Worm (Caenorhabditis elegans): ENCODE data around the gene mel-28.

Gene mel-28

DNA sequence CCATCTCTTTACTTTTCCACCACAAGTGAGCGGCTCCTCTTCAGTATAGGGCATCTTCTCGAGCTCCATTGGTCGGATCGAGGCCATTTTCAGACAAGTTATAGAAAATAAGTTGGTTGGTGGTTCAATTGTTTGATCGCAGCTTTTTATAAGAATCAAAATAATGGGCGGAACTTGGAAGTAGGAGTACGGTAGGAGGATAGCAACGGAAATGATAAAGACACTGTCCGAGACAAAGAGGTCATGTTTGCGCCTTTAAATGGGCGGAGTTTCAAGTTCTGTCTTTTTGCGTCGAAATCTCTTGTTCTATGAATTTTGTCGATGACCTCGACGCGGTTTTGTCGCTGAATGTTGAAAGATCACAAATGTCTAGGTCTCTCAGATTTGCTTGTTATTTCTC, 36.3 kb downstream of the mel-28 start, which contains the start of gene F26A1.8:
Gene F26A1.8 (minus strand): TSS at position 101 of the 400 bp plus-strand sequence.
- TF ChIP-seq elt-3 (tag; optimal IDR thresholded peaks at IDR 0.05): no peak
- no peak for TF ChIP-seq ceh-82 (tag; optimal IDR thresholded peaks at IDR 0.05)
- TF ChIP-seq mab-9 (GFP tag; IDR thresholded peaks at IDR 0.05): no peak
- TF ChIP-seq nhr-77 (tag; optimal IDR thresholded peaks at IDR 0.05): no peak
- no peak for TF ChIP-seq C16A3.4 (tag; optimal IDR thresholded peaks at IDR 0.05)

DNA sequence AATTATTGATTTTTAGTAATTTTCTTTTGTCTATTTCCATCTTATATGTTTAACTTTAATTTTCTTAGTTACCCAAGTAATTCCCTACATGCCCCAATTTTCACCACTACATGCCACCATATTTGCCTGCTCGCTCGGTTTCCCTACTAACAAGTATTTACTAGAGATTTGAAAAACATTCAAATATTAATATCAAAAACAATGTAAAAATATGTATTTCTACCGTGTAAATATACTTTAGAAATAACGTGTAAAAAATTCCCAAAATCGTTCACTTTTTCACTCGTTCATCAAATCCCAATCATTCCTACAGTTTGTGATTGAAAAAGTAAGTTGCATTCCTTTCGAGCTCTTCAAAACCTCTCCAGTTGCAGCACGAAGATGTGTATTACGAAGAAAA, 40.7 kb downstream of the mel-28 start, which contains the start of gene F26A1.3:
Gene F26A1.3 (plus strand): TSS at position 301 of the 400 bp plus-strand sequence.
- TF ChIP-seq Y116A8C.19 (tag; optimal IDR thresholded peaks at IDR 0.05; ENCODE audit: borderline replicate concordance) (no peak), C04F5.9 (tag; optimal IDR thresholded peaks at IDR 0.05) (no peak), nhr-11 (tag; optimal IDR thresholded peaks at IDR 0.05) (no peak), nhr-28 (tag; optimal IDR thresholded peaks at IDR 0.05) (no peak), mdl-1 (tag; optimal IDR thresholded peaks at IDR 0.05) (no peak), mef-2 (tag; optimal IDR thresholded peaks at IDR 0.05) (no peak), lin-39 (tag; optimal IDR thresholded peaks at IDR 0.05) (no peak), aha-1 (tag; optimal IDR thresholded peaks at IDR 0.05) (no peak), aly-2 (tag; optimal IDR thresholded peaks at IDR 0.05) (no peak), ztf-11 (tag; optimal IDR thresholded peaks at IDR 0.05) (no peak), nhr-76 (tag; optimal IDR thresholded peaks at IDR 0.05) (no peak), nhr-71 (tag; optimal IDR thresholded peaks at IDR 0.05) (no peak), nhr-20 (tag; optimal IDR thresholded peaks at IDR 0.05) (no peak), nhr-77 (tag; optimal IDR thresholded peaks at IDR 0.05) (no peak), nhr-237 (tag; optimal IDR thresholded peaks at IDR 0.05) (no peak), hlh-4 (tag; optimal IDR thresholded peaks at IDR 0.05) (no peak)

DNA sequence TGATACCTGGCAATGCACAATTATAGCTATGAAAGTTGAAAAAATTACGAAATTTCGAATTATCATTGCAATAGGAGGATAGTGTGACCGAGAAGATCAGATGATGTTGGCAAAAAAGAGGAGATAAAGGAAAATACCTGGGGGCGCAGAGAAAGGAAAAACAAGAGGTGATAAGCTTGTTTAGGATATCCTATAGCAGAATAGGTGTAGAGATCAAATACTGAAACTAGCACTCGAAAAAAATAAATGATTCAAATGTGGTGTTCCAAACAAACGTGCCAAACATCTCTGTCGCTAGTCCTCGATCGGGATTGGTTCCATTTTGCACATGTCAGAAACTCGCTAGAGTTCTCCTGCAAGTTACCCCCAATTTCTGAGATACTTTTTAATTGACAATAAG, 43.6 kb downstream of the mel-28 start, which contains the start of gene F26A1.9:
Gene F26A1.9 (minus strand): TSS at position 101 of the 400 bp plus-strand sequence.
- TF ChIP-seq nhr-77 (tag; optimal IDR thresholded peaks at IDR 0.05) (no peak), Y116A8C.19 (tag; optimal IDR thresholded peaks at IDR 0.05; ENCODE audit: borderline replicate concordance) (no peak), lin-39 (tag; optimal IDR thresholded peaks at IDR 0.05) (no peak), fkh-10 (GFP tag; optimal IDR thresholded peaks at IDR 0.05) (no peak), swsn-7 (tag; optimal IDR thresholded peaks at IDR 0.05) (no peak), C04F5.9 (tag; optimal IDR thresholded peaks at IDR 0.05) (no peak), sptf-1 (tag; optimal IDR thresholded peaks at IDR 0.05) (no peak)

DNA sequence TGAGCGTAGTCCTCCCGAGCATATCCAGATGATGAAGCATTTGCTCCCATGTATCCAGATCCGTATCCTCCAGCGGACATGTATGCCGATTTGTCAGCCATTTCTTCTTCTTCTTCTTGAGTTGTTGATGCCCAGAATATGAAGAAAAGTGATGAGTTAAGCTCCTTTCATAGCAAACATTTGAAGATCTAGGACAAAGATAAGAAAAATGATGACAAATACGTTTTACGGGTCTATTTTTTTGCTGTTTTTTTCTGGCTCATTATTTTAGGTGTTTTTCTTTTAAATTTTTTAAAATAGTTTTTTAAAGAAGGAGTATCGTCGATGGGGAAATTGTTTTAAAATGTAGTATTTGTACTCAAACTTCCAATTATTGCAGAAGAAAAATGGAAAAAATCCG, 44.3 kb downstream of the mel-28 start, which contains the start of gene nspd-9:
Gene nspd-9 (minus strand): TSS at position 101 of the 400 bp plus-strand sequence.
- TF ChIP-seq ztf-11 (tag; optimal IDR thresholded peaks at IDR 0.05) (no peak), lin-35 (GFP tag; optimal IDR thresholded peaks at IDR 0.05) (no peak), pag-3 (tag; optimal IDR thresholded peaks at IDR 0.05; ENCODE audit: borderline replicate concordance, insufficient read depth) (no peak), nhr-77 (tag; optimal IDR thresholded peaks at IDR 0.05) (no peak), alr-1 (tag; optimal IDR thresholded peaks at IDR 0.05; ENCODE audit: borderline replicate concordance) (no peak), nhr-76 (tag; optimal IDR thresholded peaks at IDR 0.05) (no peak), jun-1 (tag; optimal IDR thresholded peaks at IDR 0.05) (no peak), egl-27 (tag; optimal IDR thresholded peaks at IDR 0.05) (no peak)

DNA sequence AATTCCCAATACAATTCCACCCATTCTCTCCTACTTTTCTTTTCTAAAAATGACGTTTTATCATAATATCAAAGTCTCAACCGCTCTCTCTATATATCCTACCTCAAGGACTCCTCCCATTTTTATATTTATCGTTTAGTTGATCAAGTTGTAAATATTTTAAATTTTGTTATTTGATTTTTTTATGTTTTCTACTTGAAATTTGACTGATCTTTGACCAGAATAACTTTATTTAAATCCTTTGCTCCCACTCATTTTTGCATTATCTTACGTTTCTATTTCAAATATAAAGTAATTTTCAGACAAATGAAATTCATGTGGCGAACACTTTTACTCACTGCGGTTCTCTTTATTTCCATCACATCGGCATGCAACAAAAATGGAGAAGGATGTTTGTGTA, 51.5 kb downstream of the mel-28 start, which contains the start of the genes acbp-7 and F26A1.19:
Gene acbp-7 (plus strand): TSS at position 301 of the 400 bp plus-strand sequence.
Gene F26A1.19 (plus strand): TSS at position 303 of the 400 bp plus-strand sequence.
- TF ChIP-seq ces-1 (GFP tag; optimal IDR thresholded peaks at IDR 0.05) (no peak), fkh-4 (tag; optimal IDR thresholded peaks at IDR 0.05; ENCODE audit: borderline replicate concordance) (no peak), hlh-4 (tag; optimal IDR thresholded peaks at IDR 0.05) (no peak), lin-15B (tag; optimal IDR thresholded peaks at IDR 0.05) (no peak), fkh-8 (tag; optimal IDR thresholded peaks at IDR 0.05) (no peak), ztf-4 (tag; optimal IDR thresholded peaks at IDR 0.05) (no peak), vab-15 (tag; optimal IDR thresholded peaks at IDR 0.05) (no peak), elt-3 (tag; optimal IDR thresholded peaks at IDR 0.05) (no peak), nhr-77 (tag; optimal IDR thresholded peaks at IDR 0.05) (no peak), ceh-8 (GFP tag; optimal IDR thresholded peaks at IDR 0.05) (no peak), C16A3.4 (tag; optimal IDR thresholded peaks at IDR 0.05) (no peak), ztf-11 (tag; optimal IDR thresholded peaks at IDR 0.05) (no peak), sup-37 (GFP tag; optimal IDR thresholded peaks at IDR 0.05) (no peak), F16B12.6 (tag; optimal IDR thresholded peaks at IDR 0.05) (no peak)
